Worm (Caenorhabditis elegans): Measurements from ENCODE around the gene ZK856.19.

Gene ZK856.19

DNA sequence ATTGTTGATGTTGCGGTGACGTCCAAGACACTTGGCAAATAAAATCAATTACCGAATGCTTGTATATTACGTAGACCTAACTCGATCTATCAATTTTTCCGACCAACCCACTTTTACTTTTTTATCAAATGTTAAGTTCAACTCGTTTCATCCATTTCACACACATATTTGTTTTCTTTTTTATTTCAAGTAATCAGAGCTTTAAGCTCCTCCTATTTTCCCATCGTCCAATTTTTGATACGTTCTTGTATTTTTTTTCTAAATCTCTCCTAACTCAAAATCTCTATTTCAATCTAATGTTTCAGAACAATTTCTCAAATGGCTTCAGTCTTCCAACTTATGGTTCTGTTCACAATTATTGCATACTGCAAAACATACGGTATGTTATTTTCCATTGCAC lies 6.3 kb downstream of the ZK856.19 start, which contains the start of gene ZK856.6:
TSS of gene ZK856.6 (plus strand) at position 301 of the 400 bp plus-strand sequence.
- TF ChIP-seq nfya-1 (tag; optimal IDR thresholded peaks at IDR 0.05; ENCODE audit: insufficient read depth) (no peak), egl-27 (tag; optimal IDR thresholded peaks at IDR 0.05) (no peak), nhr-43 (tag; optimal IDR thresholded peaks at IDR 0.05; ENCODE audit: poor library complexity, severe bottlenecking) (no peak), lsy-12 (tag; optimal IDR thresholded peaks at IDR 0.05) (no peak), aly-2 (tag; optimal IDR thresholded peaks at IDR 0.05) (no peak), ZK546.5 (tag; optimal IDR thresholded peaks at IDR 0.05) (no peak), unc-62 (GFP tag; optimal IDR thresholded peaks at IDR 0.05) (no peak), snpc-4 (tag; optimal IDR thresholded peaks at IDR 0.05) (no peak), jun-1 (tag; optimal IDR thresholded peaks at IDR 0.05) (no peak), nhr-12 (tag; optimal IDR thresholded peaks at IDR 0.05) (no peak)

DNA sequence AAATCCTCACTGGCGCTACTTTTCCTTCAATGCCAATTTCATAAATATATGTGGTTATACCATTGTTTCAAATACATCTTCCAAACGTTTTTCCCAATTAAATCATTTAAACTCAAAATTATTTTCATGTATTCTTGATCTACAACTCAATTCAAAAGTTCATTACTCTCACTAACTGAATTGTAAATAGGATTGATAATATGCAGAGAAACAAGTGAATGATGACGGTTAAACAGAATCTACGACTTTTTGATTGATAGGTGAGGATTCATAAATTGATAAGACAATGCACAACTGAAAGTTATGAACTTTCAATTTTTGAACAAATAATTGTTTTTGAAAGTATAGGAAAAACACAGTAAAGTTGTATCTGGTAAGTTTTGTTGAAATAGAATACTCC lies 13.5 kb downstream of the ZK856.19 start:
- TF ChIP-seq snpc-4 (tag; optimal IDR thresholded peaks at IDR 0.05) = no peak
- TF ChIP-seq elt-2 (tag; optimal IDR thresholded peaks at IDR 0.05) = peak; percentile 22

DNA sequence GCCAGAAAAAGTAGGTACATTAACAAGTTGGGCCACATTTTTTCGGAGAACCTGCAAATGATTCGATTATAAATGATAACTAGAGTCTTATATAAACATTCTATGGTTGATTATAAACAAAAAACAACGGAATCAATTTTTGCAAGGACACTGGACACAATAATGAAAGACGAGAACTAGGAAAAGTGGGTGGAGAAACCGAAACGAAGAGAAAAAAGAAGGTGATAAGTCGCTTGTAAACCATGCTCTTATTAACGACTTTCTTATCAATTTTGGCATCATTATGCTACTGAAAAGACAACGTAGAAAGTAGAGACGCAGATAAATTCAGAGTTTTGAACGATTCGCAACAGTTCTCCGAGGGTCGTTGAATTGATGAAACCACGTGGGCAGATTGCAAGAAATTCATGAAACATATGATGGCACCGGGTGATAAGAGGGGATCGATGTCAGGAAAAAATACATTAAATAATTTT lies 14.6 kb downstream of the ZK856.19 start, which contains the start of gene ZK856.5:
TSS of gene ZK856.5 (minus strand) at position 51 of the 476 bp plus-strand sequence.
- TF ChIP-seq elt-1 (tag; optimal IDR thresholded peaks at IDR 0.05) (no peak), egl-5 (tag; optimal IDR thresholded peaks at IDR 0.05) (no peak), sea-2 (GFP tag; optimal IDR thresholded peaks at IDR 0.05) (no peak), fos-1 (tag; optimal IDR thresholded peaks at IDR 0.05) (no peak), elt-2 (tag; optimal IDR thresholded peaks at IDR 0.05) (peak; percentile 91), ceh-16 (tag; optimal IDR thresholded peaks at IDR 0.05) (no peak), pqm-1 (tag; optimal IDR thresholded peaks at IDR 0.05) (peak; percentile 94), nhr-77 (tag; optimal IDR thresholded peaks at IDR 0.05) (no peak), pha-4 (tag; optimal IDR thresholded peaks at IDR 0.05) (peak; percentile 14)

DNA sequence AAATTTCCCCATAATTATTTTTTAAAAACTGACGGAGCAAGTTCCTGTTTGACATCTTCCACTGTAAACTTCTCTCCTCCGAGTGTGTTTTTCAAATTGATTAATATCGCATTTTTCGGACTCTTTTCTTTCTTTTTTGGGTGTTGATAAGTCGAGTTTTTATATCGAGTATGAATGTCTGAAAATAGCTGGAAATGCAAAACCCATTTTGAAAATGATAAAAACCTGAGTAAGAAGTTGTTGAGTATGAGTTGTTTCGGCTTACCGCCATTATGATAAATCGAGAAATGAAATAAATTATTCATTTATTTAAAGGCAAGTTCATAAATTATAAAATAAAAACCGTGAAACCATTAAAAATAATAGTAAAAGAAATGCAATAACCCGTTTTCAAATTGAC lies 19.0 kb downstream of the ZK856.19 start, which contains the start of gene ZK856.18:
TSS of gene ZK856.18 (minus strand) at position 289 of the 400 bp plus-strand sequence.
- TF ChIP-seq skn-1 (tag; optimal IDR thresholded peaks at IDR 0.05) (no peak), tbx-2 (tag; optimal IDR thresholded peaks at IDR 0.05) (no peak), egl-27 (tag; optimal IDR thresholded peaks at IDR 0.05) (no peak), lin-39 (tag; optimal IDR thresholded peaks at IDR 0.05) (no peak), nhr-28 (tag; optimal IDR thresholded peaks at IDR 0.05) (no peak), pqm-1 (tag; optimal IDR thresholded peaks at IDR 0.05) (no peak), nhr-77 (tag; optimal IDR thresholded peaks at IDR 0.05) (no peak), snpc-4 (tag; optimal IDR thresholded peaks at IDR 0.05) (no peak), nhr-23 (tag; optimal IDR thresholded peaks at IDR 0.05) (no peak), daf-12 (tag; optimal IDR thresholded peaks at IDR 0.05) (no peak), egl-5 (tag; optimal IDR thresholded peaks at IDR 0.05) (no peak), fkh-2 (tag; optimal IDR thresholded peaks at IDR 0.05) (no peak), hmg-11 (tag; optimal IDR thresholded peaks at IDR 0.05) (no peak)

DNA sequence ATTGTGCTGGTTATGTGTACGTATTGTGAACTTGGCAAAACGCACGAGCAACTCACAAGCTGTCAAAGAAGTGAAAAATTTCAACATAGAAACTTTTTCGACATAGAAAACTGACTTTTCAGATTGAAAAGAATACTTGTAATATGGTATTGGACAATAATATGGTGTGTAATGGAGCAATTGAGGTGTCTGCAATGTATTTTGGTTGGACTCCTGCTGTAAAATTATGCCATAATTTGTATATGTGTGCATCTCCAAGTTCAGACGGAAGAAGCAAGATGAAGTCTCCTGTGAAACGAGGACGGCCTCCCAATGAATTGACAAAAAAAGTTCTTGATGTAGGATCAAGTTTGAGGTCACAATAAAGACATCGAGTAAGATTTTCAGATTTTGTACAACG lies 20.9 kb downstream of the ZK856.19 start:
- TF ChIP-seq nhr-43 (tag; optimal IDR thresholded peaks at IDR 0.05; ENCODE audit: poor library complexity, severe bottlenecking) (no peak), ama-1 (optimal IDR thresholded peaks at IDR 0.05) (no peak), aly-2 (tag; optimal IDR thresholded peaks at IDR 0.05) (no peak), skn-1 (tag; optimal IDR thresholded peaks at IDR 0.05) (no peak)

DNA sequence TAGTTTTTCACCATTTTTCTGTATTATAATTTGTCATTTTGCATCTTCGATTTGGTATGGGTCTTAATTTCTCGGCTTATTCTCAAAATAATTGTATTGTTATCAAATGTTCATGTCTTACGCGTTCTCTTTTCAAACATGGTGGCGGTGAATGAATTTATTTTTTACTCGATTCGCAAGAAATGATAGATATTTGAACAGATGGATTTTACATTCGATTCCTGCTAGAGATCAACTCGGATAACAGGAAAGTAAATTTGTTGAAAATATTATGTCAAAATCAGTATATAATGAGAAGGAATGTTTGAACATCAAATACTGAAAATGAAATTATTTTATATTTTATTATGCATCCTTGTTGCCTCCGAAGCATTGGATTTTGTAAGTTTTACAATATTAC lies 21.7 kb downstream of the ZK856.19 start, which contains the start of gene ZK856.4:
TSS of gene ZK856.4 (plus strand) at position 301 of the 400 bp plus-strand sequence.
- no peak for TF ChIP-seq unc-62 (GFP tag; optimal IDR thresholded peaks at IDR 0.05)
- no peak for TF ChIP-seq nhr-43 (tag; optimal IDR thresholded peaks at IDR 0.05; ENCODE audit: poor library complexity, severe bottlenecking)
- TF ChIP-seq egl-5 (tag; optimal IDR thresholded peaks at IDR 0.05) = no peak
- TF ChIP-seq ztf-11 (tag; optimal IDR thresholded peaks at IDR 0.05) = no peak
- no peak for TF ChIP-seq lin-15B (tag; optimal IDR thresholded peaks at IDR 0.05)
- no peak for TF ChIP-seq nhr-28 (tag; optimal IDR thresholded peaks at IDR 0.05)
- no peak for TF ChIP-seq skn-1 (tag; optimal IDR thresholded peaks at IDR 0.05)
- TF ChIP-seq snpc-4 (tag; optimal IDR thresholded peaks at IDR 0.05) = no peak
- TF ChIP-seq zag-1 (tag; optimal IDR thresholded peaks at IDR 0.05) = no peak
- TF ChIP-seq eor-1 (tag; optimal IDR thresholded peaks at IDR 0.05) = no peak
- no peak for TF ChIP-seq nhr-67 (tag; optimal IDR thresholded peaks at IDR 0.05)
- no peak for TF ChIP-seq tbx-2 (tag; optimal IDR thresholded peaks at IDR 0.05)

All from whole organism, L3 larva.